Worm (Caenorhabditis elegans) whole organism, L1 larva: ENCODE results near the gene tag-65.

Source experiments
- C16A3.4 ChIP-seq: fragments of 150-350 bp; optimal IDR thresholded peaks from 2 replicates; lab custom pipeline; 2014; ENCODE audit warnings: missing biosample characterization, missing genetic modification characterization
- C34B4.2 ChIP-seq: sonication (generic microtip); optimal IDR thresholded peaks from 2 replicates; lab custom pipeline; 2017; ENCODE audit warnings: mild to moderate bottlenecking, missing genetic modification characterization, missing compliant biosample characterization
- aha-1 ChIP-seq: fragments of 150-350 bp; optimal IDR thresholded peaks from 2 replicates; lab custom pipeline; 2014; ENCODE audit warnings: missing biosample characterization, missing genetic modification characterization
- aly-2 ChIP-seq: fragments of 150-350 bp; optimal IDR thresholded peaks from 2 replicates; lab custom pipeline; 2014; ENCODE audit warnings: missing biosample characterization, missing genetic modification characterization
- blmp-1 ChIP-seq: fragments of 150-350 bp; optimal IDR thresholded peaks from 2 replicates; lab custom pipeline; 2014; ENCODE audit warnings: missing biosample characterization, missing genetic modification characterization
- dpl-1 ChIP-seq, 3 experiments: fragments of 150-350 bp in 2 of 3; sonication (generic microtip) in 1 of 3; optimal IDR thresholded peaks; 2 replicates each; lab custom pipeline; 2014 to 2017; ENCODE audit warnings: missing biosample characterization in 3 of 3, missing genetic modification characterization in 3 of 3, missing genetic modification reagents in 3 of 3
- efl-1 ChIP-seq, 4 experiments: fragments of 150-350 bp; optimal IDR thresholded peaks in 3 of 4; peaks in 1 of 4; 1 replicate in 1 of 4; 2 replicates in 3 of 4; lab custom pipeline; 2014; ENCODE audit warnings: missing biosample characterization in 2 of 4, missing genetic modification characterization in 2 of 4, missing genetic modification reagents in 2 of 4
- egl-27 ChIP-seq, 2 experiments: fragments of 150-350 bp in 1 of 2; sonication (generic microtip); optimal IDR thresholded peaks; 3 replicates each; lab custom pipeline; 2017 to 2018; ENCODE audit warnings: missing biosample characterization in 2 of 2, missing genetic modification characterization in 2 of 2, missing genetic modification reagents in 2 of 2
- elt-3 ChIP-seq, 6 experiments: fragments of 150-350 bp in 1 of 6; sonication (generic microtip); optimal IDR thresholded peaks; 2 replicates each; lab custom pipeline; 2017 to 2018; ENCODE audit warnings: missing biosample characterization in 6 of 6, missing genetic modification characterization in 6 of 6, inconsistent platforms in 1 of 6
- ets-5 ChIP-seq: fragments of 200-800 bp; sonication (Bioruptor generic); IDR thresholded peaks from 2 replicates; pipeline ENCODE4 v1.3.6; 2022; ENCODE audit warnings: missing genetic modification characterization, missing compliant biosample characterization
- fos-1 ChIP-seq: fragments of 150-350 bp; optimal IDR thresholded peaks from 2 replicates; lab custom pipeline; 2014; ENCODE audit warnings: missing biosample characterization, missing genetic modification characterization
- grh-1 ChIP-seq: fragments of 200-800 bp; sonication (Bioruptor generic); IDR thresholded peaks from 2 replicates; pipeline ENCODE4 v1.3.6; 2022; ENCODE audit warnings: missing genetic modification reagents, missing genetic modification characterization, missing compliant biosample characterization
- hlh-17 ChIP-seq: fragments of 200-800 bp; sonication (Bioruptor generic); optimal IDR thresholded peaks from 2 replicates; lab custom pipeline; 2018; ENCODE audit warnings: missing genetic modification characterization, mild to moderate bottlenecking, missing compliant biosample characterization, moderate library complexity, borderline replicate concordance
- irx-1 ChIP-seq: sonication (generic microtip); optimal IDR thresholded peaks from 2 replicates; lab custom pipeline; 2016; ENCODE audit warnings: missing genetic modification characterization, missing compliant biosample characterization
- isw-1 ChIP-seq: fragments of 200-800 bp; sonication (Bioruptor generic); IDR thresholded peaks from 2 replicates; pipeline ENCODE4 v1.3.6; 2022; ENCODE audit warnings: missing genetic modification characterization, missing compliant biosample characterization
- jun-1 ChIP-seq: fragments of 150-350 bp; optimal IDR thresholded peaks from 2 replicates; lab custom pipeline; 2014; ENCODE audit warnings: missing biosample characterization, missing genetic modification reagents, missing genetic modification characterization
- lin-14 ChIP-seq: fragments of 200-800 bp; sonication (Bioruptor generic); optimal IDR thresholded peaks from 2 replicates; lab custom pipeline; 2018; ENCODE audit warnings: mild to moderate bottlenecking, missing genetic modification characterization, moderate library complexity, missing compliant biosample characterization
- lin-15B ChIP-seq: fragments of 150-350 bp; sonication (generic microtip); optimal IDR thresholded peaks from 3 replicates; lab custom pipeline; 2014; ENCODE audit warnings: missing biosample characterization, missing genetic modification characterization
- lin-35 ChIP-seq, 2 experiments: fragments of 150-350 bp; optimal IDR thresholded peaks; 2 replicates each; lab custom pipeline; 2014; ENCODE audit warnings: missing biosample characterization in 2 of 2, missing genetic modification characterization in 2 of 2, missing genetic modification reagents in 2 of 2
- mdl-1 ChIP-seq, 2 experiments: fragments of 150-350 bp; optimal IDR thresholded peaks; 2 replicates each; lab custom pipeline; 2014 to 2017; ENCODE audit warnings: missing biosample characterization in 2 of 2, missing genetic modification characterization in 2 of 2, inconsistent platforms in 1 of 2
- mep-1 ChIP-seq: fragments of 150-350 bp; optimal IDR thresholded peaks from 2 replicates; lab custom pipeline; 2014; ENCODE audit warnings: missing biosample characterization, missing genetic modification characterization
- nhr-11 ChIP-seq: fragments of 150-350 bp; optimal IDR thresholded peaks from 2 replicates; lab custom pipeline; 2014; ENCODE audit warnings: missing biosample characterization, missing genetic modification characterization
- nhr-19 ChIP-seq: fragments of 200-800 bp; sonication (Bioruptor generic); conservative IDR thresholded peaks from 2 replicates; pipeline ENCODE4 v1.3.6; 2022; ENCODE audit warnings: missing genetic modification characterization, missing compliant biosample characterization
- nhr-20 ChIP-seq: sonication (generic microtip); optimal IDR thresholded peaks from 2 replicates; lab custom pipeline; 2016; ENCODE audit warnings: mild to moderate bottlenecking, missing genetic modification characterization, missing compliant biosample characterization
- nhr-71 ChIP-seq: sonication (generic microtip); optimal IDR thresholded peaks from 2 replicates; lab custom pipeline; 2016; ENCODE audit warnings: mild to moderate bottlenecking, missing genetic modification characterization, moderate library complexity, missing compliant biosample characterization
- nhr-76 ChIP-seq: sonication (generic microtip); optimal IDR thresholded peaks from 2 replicates; lab custom pipeline; 2017; ENCODE audit warnings: missing biosample characterization, missing genetic modification characterization
- nhr-77 ChIP-seq: fragments of 150-350 bp; optimal IDR thresholded peaks from 2 replicates; lab custom pipeline; 2014; ENCODE audit warnings: missing biosample characterization, missing genetic modification characterization
- nhr-85 ChIP-seq: sonication (generic microtip); peaks from one replicate; lab custom pipeline; 2016; ENCODE audit warnings: missing genetic modification characterization, inconsistent platforms, missing compliant biosample characterization
- skn-1 ChIP-seq: fragments of 150-350 bp; optimal IDR thresholded peaks from 2 replicates; lab custom pipeline; 2014; ENCODE audit warnings: missing biosample characterization, missing genetic modification characterization
- snpc-4 ChIP-seq: fragments of 150-350 bp; optimal IDR thresholded peaks from 2 replicates; lab custom pipeline; 2014; ENCODE audit warnings: missing biosample characterization, missing genetic modification characterization
- swsn-7 ChIP-seq: sonication (generic microtip); optimal IDR thresholded peaks from 2 replicates; lab custom pipeline; 2016; ENCODE audit warnings: missing genetic modification characterization, missing compliant biosample characterization
- unc-130 ChIP-seq: fragments of 150-350 bp; optimal IDR thresholded peaks from 2 replicates; lab custom pipeline; 2017; ENCODE audit warnings: missing biosample characterization, missing genetic modification characterization, inconsistent platforms
- vab-15 ChIP-seq: sonication (generic microtip); optimal IDR thresholded peaks from 2 replicates; lab custom pipeline; 2017; ENCODE audit warnings: missing genotype, mild to moderate bottlenecking, missing genetic modification characterization, missing compliant biosample characterization

The tag-65 gene

DNA sequence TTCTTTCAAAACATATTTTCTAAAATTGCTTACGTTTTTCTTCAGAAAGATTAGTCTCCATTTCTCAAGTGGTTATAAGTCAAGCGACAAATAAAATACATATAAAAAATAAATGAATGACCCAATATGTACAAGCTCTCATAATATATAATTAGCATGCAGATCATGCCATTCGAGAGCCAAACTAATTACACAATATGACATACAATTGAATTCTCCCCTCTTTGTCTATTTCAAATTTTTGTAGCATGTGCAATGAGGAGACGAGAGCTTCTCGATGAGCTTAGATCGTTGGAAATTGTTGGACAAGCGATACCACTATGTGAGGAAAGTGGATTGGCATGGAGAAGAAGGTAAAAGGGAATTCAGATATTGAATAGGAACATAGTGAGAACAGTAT lies 28.9 kb upstream of the tag-65 start, which contains the start of gene hlh-34:
TSS of gene hlh-34 (minus strand) at position 101 of the 400 bp plus-strand sequence.
- TF ChIP-seq snpc-4 (tag; lab: Kevin White, UChicago) (no peak), vab-15 (tag; lab: Kevin White, UChicago) (no peak), aly-2 (tag; lab: Kevin White, UChicago) (no peak), nhr-11 (no peak), nhr-19 (no peak), nhr-76 (tag; lab: Kevin White, UChicago) (no peak), C34B4.2 (no peak), irx-1 (tag; lab: Kevin White, UChicago) (no peak), swsn-7 (no peak), isw-1 (GFP tag; lab: Robert Waterston, UW) (no peak), fos-1 (no peak), jun-1 (tag; lab: Kevin White, UChicago) (no peak), ets-5 (GFP tag; lab: Robert Waterston, UW) (no peak), egl-27 (tag; optimal IDR thresholded peaks at IDR 0.05; lab: Kevin White, UChicago) (no peak)

DNA sequence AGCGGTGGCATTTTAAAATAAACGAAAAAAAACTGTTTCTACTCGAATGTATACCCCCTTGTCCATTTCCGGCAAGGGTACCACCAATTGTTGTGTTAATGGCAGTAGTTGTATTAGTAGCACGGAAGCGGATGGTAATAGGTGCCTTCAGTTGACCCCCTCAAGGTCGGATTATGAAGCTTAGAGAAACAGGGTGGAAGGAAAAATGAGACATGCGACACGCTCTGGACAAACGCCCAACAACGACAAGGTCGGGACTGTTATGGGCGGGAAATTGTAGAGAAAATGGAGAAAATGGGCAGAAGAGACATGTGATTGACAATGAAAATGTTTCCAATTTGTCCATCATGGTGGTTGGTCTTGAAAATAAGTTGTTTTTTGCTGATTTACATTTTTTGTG lies 25.6 kb upstream of the tag-65 start, which contains the start of gene T01D3.3:
TSS of gene T01D3.3 (plus strand) at position 312 of the 400 bp plus-strand sequence.
- TF ChIP-seq lin-14 (GFP tag; lab: Kevin White, UChicago) (peak; percentile 50), skn-1 (tag; lab: Kevin White, UChicago) (no peak), C16A3.4 (peak; percentile 36), aly-2 (tag; lab: Kevin White, UChicago) (no peak), unc-130 (peak; percentile 23), dpl-1 (GFP tag; optimal IDR thresholded peaks at IDR 0.05; lab: Kevin White, UChicago) (peak in 2 of 3 experiments; percentile 14 to 32), mdl-1 (tag; optimal IDR thresholded peaks at IDR 0.05; lab: Kevin White, UChicago) (peak in 1 of 2 experiments; percentile 51), nhr-85 (tag; lab: Kevin White, UChicago) (peak; percentile 59), mep-1 (tag; lab: Kevin White, UChicago) (peak; percentile 56), elt-3 (tag; optimal IDR thresholded peaks at IDR 0.05; lab: Kevin White, UChicago) (peak in 3 of 6 experiments; percentile 3 to 61 (median 22)), blmp-1 (tag; lab: Kevin White, UChicago) (peak; percentile 92)

DNA sequence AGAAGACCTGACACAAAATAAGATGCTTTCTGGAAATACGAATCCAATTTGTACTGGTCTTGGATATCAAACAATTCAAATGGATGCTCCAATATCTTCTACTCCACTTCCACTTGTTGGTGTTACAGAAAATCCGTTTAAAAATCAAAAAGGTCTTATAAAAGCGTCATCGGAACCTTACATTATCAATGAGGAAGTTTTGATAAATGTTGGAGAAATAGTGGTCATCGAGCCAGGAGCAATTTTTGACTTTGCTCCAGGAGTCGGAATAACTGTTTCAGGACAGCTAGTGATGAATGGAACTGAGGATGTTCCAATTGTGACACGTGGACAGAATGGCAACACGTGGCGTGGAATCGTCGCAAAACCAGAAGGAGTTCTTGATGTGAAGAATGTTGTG lies 15.7 kb upstream of the tag-65 start:
- TF ChIP-seq efl-1 (optimal IDR thresholded peaks at IDR 0.05; lab: Kevin White, UChicago) (no peak), efl-1 (GFP tag; optimal IDR thresholded peaks at IDR 0.05 in 1 of 2; lab: Kevin White, UChicago) (peak in 1 of 2 experiments; percentile 91), nhr-77 (tag; lab: Kevin White, UChicago) (no peak)

DNA sequence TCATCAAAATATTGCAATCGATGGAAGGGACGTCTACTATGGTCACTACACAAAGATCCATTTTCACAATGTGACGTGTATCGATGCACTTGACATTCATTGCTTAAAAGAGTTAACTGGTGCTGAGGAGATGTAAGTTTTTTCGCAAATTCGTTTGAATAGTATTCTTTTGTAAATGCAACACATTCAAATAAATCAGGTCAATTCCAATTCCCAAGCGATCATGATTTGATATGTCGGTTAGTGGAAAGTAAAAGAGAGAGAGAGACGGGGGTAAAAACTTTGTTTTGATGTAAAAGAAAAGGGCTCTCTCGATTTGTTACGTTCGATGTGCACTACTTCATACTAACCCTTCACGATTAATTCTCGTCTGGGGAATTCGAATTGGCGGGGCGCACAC lies 11.9 kb upstream of the tag-65 start:
- TF ChIP-seq lin-14 (GFP tag; lab: Kevin White, UChicago), result peak; percentile 8
- TF ChIP-seq lin-15B, result no peak

DNA sequence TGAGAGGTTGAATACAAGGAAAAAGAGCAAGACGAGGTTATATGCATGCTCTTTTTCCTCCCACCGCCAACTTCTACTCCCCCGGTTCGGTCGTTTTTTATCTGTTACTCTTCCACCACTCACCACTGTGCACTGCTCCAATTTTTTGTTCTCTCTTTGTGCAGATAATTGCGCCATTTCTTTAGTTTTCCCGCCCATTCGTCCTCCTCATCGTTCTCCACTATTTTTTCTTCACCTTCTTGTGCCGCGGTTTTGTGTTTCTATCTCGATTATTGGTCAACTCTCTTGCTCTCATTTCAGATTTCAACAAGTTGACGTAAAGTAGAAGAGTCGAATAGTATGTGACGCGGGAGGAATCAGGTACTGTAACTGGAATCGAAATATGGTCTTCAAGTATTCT lies 11.2 kb upstream of the tag-65 start, which contains the start of gene T01D3.1:
TSS of gene T01D3.1 (plus strand) at position 301 of the 400 bp plus-strand sequence.
- TF ChIP-seq nhr-20, result no peak

DNA sequence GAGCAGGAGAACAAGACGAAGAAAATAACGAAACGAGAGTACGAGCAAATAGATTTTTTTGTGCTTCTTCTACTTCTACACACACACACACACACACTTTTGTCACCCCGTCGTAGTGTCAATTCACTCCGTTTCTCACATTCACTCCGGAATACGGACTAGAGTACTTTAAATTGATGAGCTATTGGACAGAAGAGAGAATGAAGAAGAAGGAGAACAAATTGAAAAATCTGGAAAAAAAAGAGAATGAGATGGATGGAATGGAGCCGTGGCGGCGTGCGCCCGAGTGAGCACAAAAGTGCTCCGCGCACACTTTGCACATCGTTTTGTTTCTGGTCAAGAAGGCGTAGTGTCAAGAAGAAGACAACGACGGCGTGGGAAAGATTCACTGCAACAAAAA lies 9.1 kb upstream of the tag-65 start:
- no peak for TF ChIP-seq lin-35 (GFP tag; optimal IDR thresholded peaks at IDR 0.05; lab: Kevin White, UChicago)
- TF ChIP-seq, all 84 proteins: peak for 0

DNA sequence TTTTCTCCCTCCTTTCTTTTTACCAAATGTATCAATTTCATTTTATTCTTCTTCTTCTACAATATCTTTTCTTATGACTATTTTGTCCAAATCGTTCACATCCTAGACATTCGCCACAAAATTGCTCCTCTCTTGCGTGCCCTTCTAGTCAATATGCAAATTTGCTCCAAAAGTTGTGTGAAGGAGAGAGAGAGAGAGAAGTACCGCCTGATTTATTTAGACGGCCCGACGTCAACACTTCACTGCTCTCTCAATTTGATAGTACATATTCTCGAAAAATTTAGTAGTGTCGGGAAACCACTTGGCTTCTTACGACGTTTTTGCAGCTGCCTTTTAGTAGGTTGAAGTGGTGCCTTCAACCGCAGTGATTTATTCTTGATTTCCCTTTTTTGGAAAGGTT lies 8.1 kb upstream of the tag-65 start:
- TF ChIP-seq grh-1 (GFP tag; lab: Robert Waterston, UW) (no peak), nhr-71 (tag; lab: Kevin White, UChicago) (no peak), aha-1 (tag; lab: Kevin White, UChicago) (no peak), hlh-17 (no peak), lin-14 (GFP tag; lab: Kevin White, UChicago) (peak; percentile 51)
